Fruit fly (Drosophila melanogaster) whole organism, embryonic: Measurements from ENCODE around the gene CG4733.

Source experiments
- Aef1 ChIP-seq: fragments of 200-800 bp; sonication (Bioruptor generic); IDR thresholded peaks from 3 replicates; pipeline ENCODE4 v1.3.6; 2022; ENCODE audit warnings: missing biosample characterization, missing genetic modification characterization
- Bgb ChIP-seq: fragments of 200-800 bp; sonication (Bioruptor generic); IDR thresholded peaks from 2 replicates; pipeline ENCODE4 v1.3.6; 2022; ENCODE audit warnings: missing biosample characterization, missing genetic modification characterization; ENCODE audit not compliant: partially characterized antibody
- Bteb2 ChIP-seq: fragments of 200-800 bp; sonication (Bioruptor generic); optimal IDR thresholded peaks from 2 replicates; lab custom pipeline; 2016; ENCODE audit warnings: missing biosample characterization, missing genetic modification characterization
- C15 ChIP-seq: fragments of 200-800 bp; sonication (Bioruptor generic); IDR thresholded peaks from 3 replicates; pipeline ENCODE4 v1.3.6; 2022; ENCODE audit warnings: missing biosample characterization, missing genetic modification characterization
- CG10654 ChIP-seq: fragments of 200-800 bp; sonication (Bioruptor generic); optimal IDR thresholded peaks from 2 replicates; lab custom pipeline; 2016; ENCODE audit warnings: missing biosample characterization, missing genetic modification characterization
- CG11085 ChIP-seq: fragments of 200-800 bp; sonication (Bioruptor generic); IDR thresholded peaks from 2 replicates; pipeline ENCODE4 v1.3.6; 2022; ENCODE audit warnings: missing biosample characterization, missing genetic modification characterization
- CG12942 ChIP-seq: fragments of 200-800 bp; sonication (Bioruptor generic); optimal IDR thresholded peaks from 3 replicates; lab custom pipeline; 2016; ENCODE audit warnings: missing biosample characterization, missing genetic modification characterization
- CG13123 ChIP-seq: fragments of 200-800 bp; sonication (Bioruptor generic); optimal IDR thresholded peaks from 2 replicates; lab custom pipeline; 2016; ENCODE audit warnings: missing biosample characterization, missing genetic modification characterization
- CG13296 ChIP-seq: fragments of 200-800 bp; sonication (Bioruptor generic); optimal IDR thresholded peaks from 3 replicates; lab custom pipeline; 2018; ENCODE audit warnings: missing biosample characterization, mild to moderate bottlenecking, missing genetic modification characterization
- CG1529 ChIP-seq: fragments of 200-800 bp; sonication (Bioruptor generic); optimal IDR thresholded peaks from 3 replicates; lab custom pipeline; 2018; ENCODE audit warnings: missing biosample characterization, missing genetic modification characterization
- CG4282 ChIP-seq: fragments of 200-800 bp; sonication (Bioruptor generic); optimal IDR thresholded peaks from 2 replicates; lab custom pipeline; 2016; ENCODE audit warnings: missing biosample characterization, missing genetic modification characterization
- CG4328 ChIP-seq: fragments of 200-800 bp; sonication (Bioruptor generic); optimal IDR thresholded peaks from 3 replicates; lab custom pipeline; 2017; ENCODE audit warnings: missing biosample characterization, missing genetic modification reagents, missing genetic modification characterization
- CG4360 ChIP-seq: fragments of 200-800 bp; sonication (Bioruptor generic); IDR thresholded peaks from 2 replicates; pipeline ENCODE4 v1.3.6; 2022; ENCODE audit warnings: missing biosample characterization, missing genetic modification characterization
- CG4854 ChIP-seq: fragments of 200-800 bp; sonication (Bioruptor generic); optimal IDR thresholded peaks from 2 replicates; lab custom pipeline; 2016; ENCODE audit warnings: missing biosample characterization, missing genetic modification characterization, inconsistent platforms
- CG7786 ChIP-seq: fragments of 200-800 bp; sonication (Bioruptor generic); optimal IDR thresholded peaks from 2 replicates; lab custom pipeline; 2016; ENCODE audit warnings: missing biosample characterization, missing genetic modification characterization
- CG7928 ChIP-seq: fragments of 200-800 bp; sonication (Bioruptor generic); optimal IDR thresholded peaks from 2 replicates; lab custom pipeline; 2017; ENCODE audit warnings: missing biosample characterization, mild to moderate bottlenecking, missing genetic modification characterization
- CG8944 ChIP-seq: fragments of 200-800 bp; sonication (Bioruptor generic); optimal IDR thresholded peaks from 3 replicates; lab custom pipeline; 2016; ENCODE audit warnings: missing biosample characterization, missing genetic modification characterization
- CG9215 ChIP-seq: fragments of 200-800 bp; sonication (Bioruptor generic); IDR thresholded peaks from 2 replicates; pipeline ENCODE4 v1.3.6; 2022; ENCODE audit warnings: missing biosample characterization, missing genetic modification characterization
- CG9609 ChIP-seq: fragments of 200-800 bp; sonication (Bioruptor generic); optimal IDR thresholded peaks from 3 replicates; lab custom pipeline; 2016; ENCODE audit warnings: missing biosample characterization, missing genetic modification characterization
- Dek ChIP-seq: fragments of 200-800 bp; sonication (Bioruptor generic); optimal IDR thresholded peaks from 3 replicates; lab custom pipeline; 2019; ENCODE audit warnings: missing biosample characterization, mild to moderate bottlenecking, missing genetic modification characterization, moderate library complexity
- Doc3 ChIP-seq: fragments of 200-800 bp; sonication (Bioruptor generic); IDR thresholded peaks from 3 replicates; pipeline ENCODE4 v1.3.6; 2022; ENCODE audit warnings: missing biosample characterization, missing genetic modification characterization; ENCODE audit not compliant: partially characterized antibody
- Hmr ChIP-seq: fragments of 200-800 bp; sonication (Bioruptor generic); optimal IDR thresholded peaks from 3 replicates; lab custom pipeline; 2017; ENCODE audit warnings: mild to moderate bottlenecking, missing biosample characterization, missing genetic modification reagents, missing genetic modification characterization
- Hr39 ChIP-seq: fragments of >200 bp; optimal IDR thresholded peaks from 2 replicates; lab custom pipeline; 2017
- Myb ChIP-seq: fragments of 200-800 bp; sonication (Bioruptor generic); optimal IDR thresholded peaks from 2 replicates; lab custom pipeline; 2016; ENCODE audit warnings: missing biosample characterization, missing genetic modification characterization
- NFAT ChIP-seq: fragments of 200-800 bp; sonication (Bioruptor generic); IDR thresholded peaks from 2 replicates; pipeline ENCODE4 v1.3.6; 2022; ENCODE audit warnings: missing biosample characterization, missing genetic modification characterization
- NK7.1 ChIP-seq: fragments of 200-800 bp; sonication (Bioruptor generic); optimal IDR thresholded peaks from 3 replicates; lab custom pipeline; 2016; ENCODE audit warnings: missing biosample characterization, missing genetic modification characterization
- Optix ChIP-seq: fragments of 200-800 bp; sonication (Bioruptor generic); IDR thresholded peaks from 3 replicates; pipeline ENCODE4 v1.3.6; 2022; ENCODE audit warnings: missing biosample characterization, missing genetic modification characterization
- Ravus ChIP-seq: fragments of 200-800 bp; sonication (Bioruptor generic); IDR thresholded peaks from 2 replicates; pipeline ENCODE4 v1.3.6; 2022; ENCODE audit warnings: missing biosample characterization, missing genetic modification characterization
- cato ChIP-seq: fragments of 200-800 bp; sonication (Bioruptor generic); optimal IDR thresholded peaks from 2 replicates; lab custom pipeline; 2016; ENCODE audit warnings: missing biosample characterization, missing genetic modification characterization, borderline replicate concordance
- emc ChIP-seq: fragments of 200-800 bp; sonication (Bioruptor generic); optimal IDR thresholded peaks from 2 replicates; lab custom pipeline; 2016; ENCODE audit warnings: missing biosample characterization, missing genetic modification characterization
- en ChIP-seq: fragments of 200-800 bp; sonication (Bioruptor generic); optimal IDR thresholded peaks from 2 replicates; lab custom pipeline; 2016; ENCODE audit warnings: missing biosample characterization, missing genetic modification characterization
- ftz-f1 ChIP-seq: fragments of 200-800 bp; sonication (Bioruptor generic); optimal IDR thresholded peaks from 2 replicates; lab custom pipeline; 2016; ENCODE audit warnings: missing biosample characterization, missing genetic modification characterization
- gcm2 ChIP-seq: fragments of 200-800 bp; sonication (Bioruptor generic); optimal IDR thresholded peaks from 2 replicates; lab custom pipeline; 2016; ENCODE audit warnings: missing biosample characterization, missing genetic modification characterization
- grn ChIP-seq: fragments of 200-800 bp; sonication (Bioruptor generic); optimal IDR thresholded peaks from 3 replicates; lab custom pipeline; 2017; ENCODE audit warnings: missing biosample characterization, missing genetic modification characterization
- gro ChIP-seq: fragments of 200-800 bp; sonication (Bioruptor generic); optimal IDR thresholded peaks from 2 replicates; lab custom pipeline; 2016; ENCODE audit warnings: missing biosample characterization, missing genetic modification characterization
- gt ChIP-seq: fragments of 200-800 bp; sonication (Bioruptor generic); IDR thresholded peaks from 2 replicates; pipeline ENCODE4 v1.3.6; 2022; ENCODE audit warnings: missing biosample characterization, missing genetic modification characterization
- h ChIP-seq: fragments of >200 bp; optimal IDR thresholded peaks from 2 replicates; lab custom pipeline; 2017
- hth ChIP-seq: fragments of >200 bp; optimal IDR thresholded peaks from 2 replicates; lab custom pipeline; 2017; ENCODE audit warnings: inconsistent platforms
- jigr1 ChIP-seq: fragments of 200-800 bp; sonication (Bioruptor generic); IDR thresholded peaks from 3 replicates; pipeline ENCODE4 v1.3.6; 2022; ENCODE audit warnings: missing biosample characterization, missing genetic modification characterization
- kah ChIP-seq: fragments of 200-800 bp; sonication (Bioruptor generic); optimal IDR thresholded peaks from 2 replicates; lab custom pipeline; 2018; ENCODE audit warnings: missing biosample characterization, mild to moderate bottlenecking, missing genetic modification characterization
- oc ChIP-seq: fragments of 200-800 bp; sonication (Bioruptor generic); optimal IDR thresholded peaks from 2 replicates; lab custom pipeline; 2018; ENCODE audit warnings: missing biosample characterization, mild to moderate bottlenecking, missing genetic modification characterization, moderate library complexity
- pb ChIP-seq: fragments of 200-800 bp; sonication (Bioruptor generic); optimal IDR thresholded peaks from 3 replicates; lab custom pipeline; 2016; ENCODE audit warnings: missing biosample characterization, missing genetic modification characterization
- pita ChIP-seq: fragments of 200-800 bp; sonication (Bioruptor generic); optimal IDR thresholded peaks from 2 replicates; lab custom pipeline; 2017; ENCODE audit warnings: missing biosample characterization, mild to moderate bottlenecking, missing genetic modification characterization
- prd ChIP-seq, 3 experiments: fragments of >200 bp in 2 of 3; fragments of 200-800 bp in 1 of 3; sonication (Bioruptor generic) in 1 of 3; optimal IDR thresholded peaks in 2 of 3; IDR thresholded peaks in 1 of 3; 2 replicates in 2 of 3; 3 replicates in 1 of 3; pipeline versions ENCODE4 v1.3.6 to Lab custom; 2017 to 2022; ENCODE audit warnings: missing biosample characterization in 1 of 3, missing genetic modification characterization in 1 of 3
- pum ChIP-seq: fragments of 200-800 bp; sonication (Bioruptor generic); optimal IDR thresholded peaks from 2 replicates; lab custom pipeline; 2016; ENCODE audit warnings: missing biosample characterization, missing genetic modification characterization
- repo ChIP-seq: fragments of 200-800 bp; sonication (Bioruptor generic); optimal IDR thresholded peaks from 2 replicates; lab custom pipeline; 2016; ENCODE audit warnings: missing biosample characterization, missing genetic modification characterization
- shn ChIP-seq: fragments of 200-800 bp; sonication (Bioruptor generic); optimal IDR thresholded peaks from 3 replicates; lab custom pipeline; 2016; ENCODE audit warnings: missing biosample characterization, missing genetic modification characterization
- sob ChIP-seq: fragments of 200-800 bp; sonication (Bioruptor generic); IDR thresholded peaks from 2 replicates; pipeline ENCODE4 v1.3.6; 2022; ENCODE audit warnings: missing biosample characterization, missing genetic modification characterization
- ssp ChIP-seq: fragments of 200-800 bp; sonication (Bioruptor generic); IDR thresholded peaks from 2 replicates; pipeline ENCODE4 v1.3.6; 2022; ENCODE audit warnings: missing biosample characterization, missing genetic modification characterization
- stwl ChIP-seq: fragments of 200-800 bp; sonication (Bioruptor generic); optimal IDR thresholded peaks from 3 replicates; lab custom pipeline; 2018; ENCODE audit warnings: missing biosample characterization, mild to moderate bottlenecking, missing genetic modification characterization, moderate library complexity
- z ChIP-seq: fragments of 200-800 bp; sonication (Bioruptor generic); IDR thresholded peaks from 3 replicates; pipeline ENCODE4 v1.3.6; 2022; ENCODE audit warnings: missing biosample characterization, missing genetic modification characterization

Gene CG4733

DNA sequence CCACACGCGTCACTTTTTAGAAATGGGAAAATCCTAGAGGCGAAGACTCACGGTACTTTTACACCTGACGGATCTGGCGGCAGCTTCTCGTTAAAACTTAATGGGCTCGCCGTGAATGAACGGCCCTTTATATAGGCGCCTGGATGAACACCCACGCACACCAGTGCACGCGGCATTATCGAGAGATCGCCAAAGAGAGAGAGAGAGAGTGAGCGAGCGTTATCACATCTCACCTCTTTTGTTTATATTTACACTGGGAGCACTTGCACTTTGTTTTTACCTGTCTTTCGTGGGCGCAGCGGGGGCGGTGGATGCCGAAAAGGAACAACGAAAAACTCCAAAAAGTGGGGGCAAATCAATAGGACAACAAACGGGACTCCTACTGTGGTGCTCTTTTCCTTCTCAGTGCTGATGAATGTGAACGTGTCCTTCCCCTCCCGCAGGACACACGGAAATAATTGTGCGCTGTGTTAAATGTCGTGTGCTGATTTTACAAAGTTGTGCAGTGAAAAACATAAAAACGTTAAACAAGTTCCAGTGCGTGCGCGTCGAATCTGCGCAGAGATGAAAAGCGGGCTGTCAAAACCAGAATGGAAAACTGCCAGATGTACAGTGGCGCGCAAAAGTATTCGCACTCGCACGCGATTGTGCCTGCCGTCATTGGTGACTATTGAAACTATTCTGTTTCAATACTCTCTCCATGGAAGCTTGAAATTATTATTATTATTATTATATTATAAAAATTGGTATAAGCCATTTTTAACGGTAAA lies 15.2 kb upstream of the CG4733 start, which contains the start of gene Mrp5 (continued):
- TF ChIP-seq en (GFP tag; lab: Kevin White, UChicago) (no peak), CG4360 (GFP tag; lab: Robert Waterston, UW) (no peak; the same call in 1 of the 2 replicates), sob (GFP tag; lab: Robert Waterston, UW) (peak; percentile 63), hth (no peak), CG4328 (GFP tag; lab: Kevin White, UChicago) (peak; percentile 12), Myb (GFP tag; lab: Kevin White, UChicago) (no peak), CG9609 (GFP tag; lab: Kevin White, UChicago) (peak; percentile 12), cato (GFP tag; lab: Kevin White, UChicago) (no peak), gt (no peak), gro (GFP tag; lab: Kevin White, UChicago) (peak; percentile 24), gcm2 (no peak), grn (peak; percentile 71), pb (GFP tag; lab: Kevin White, UChicago) (no peak), repo (GFP tag; lab: Kevin White, UChicago) (no peak), CG12942 (peak; percentile 23), prd (optimal IDR thresholded peaks at IDR 0.05; lab: Kevin White, UChicago) (no peak), prd (GFP tag; IDR thresholded peaks at IDR 0.05; lab: Robert Waterston, UW) (peak; percentile 74), pum (no peak), Bgb (GFP tag; lab: Robert Waterston, UW) (0 out of 2 replicates have a peak, but pooled peaks have one; percentile 36), CG1529 (GFP tag; lab: Kevin White, UChicago) (no peak), NFAT (GFP tag; lab: Robert Waterston, UW) (peak; percentile 51; the same call in 1 of the 2 replicates), C15 (0 out of 3 replicates have a peak, but pooled peaks have one; percentile 47), Dek (tag; lab: Kevin White, UChicago) (peak; percentile 19), Hr39 (no peak), z (no peak)

DNA sequence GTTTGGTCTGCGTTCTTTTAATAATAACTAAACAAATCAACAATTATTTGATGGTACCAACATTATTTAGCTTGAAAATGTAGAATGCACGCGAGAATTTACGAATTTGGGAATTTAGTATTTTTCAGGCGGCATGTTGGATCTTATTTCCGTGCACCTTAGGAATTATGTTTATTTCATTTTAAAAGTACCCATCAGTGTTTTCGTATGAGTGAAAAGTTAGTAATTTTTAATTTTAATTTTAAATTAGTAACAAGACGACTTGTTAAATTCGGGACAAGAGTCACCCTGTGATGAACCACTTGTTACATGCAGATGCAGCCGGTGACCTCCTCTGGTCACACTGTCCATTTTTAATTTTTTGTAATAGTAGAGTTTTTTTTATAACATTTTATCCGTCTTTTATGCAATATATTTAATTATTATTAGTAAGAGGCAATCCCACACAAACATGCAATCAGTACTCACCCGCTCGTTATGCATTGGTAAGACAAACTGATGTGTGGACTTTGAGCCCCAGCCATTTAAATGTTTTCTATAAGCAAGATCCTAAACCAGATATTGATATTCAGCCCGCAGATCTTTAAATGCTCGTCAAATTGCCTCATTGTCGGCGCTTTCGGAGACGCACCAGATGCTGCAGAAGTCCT lies 12.9 kb upstream of the CG4733 start, which contains the start of the genes CG17186 and Arc42:
Gene CG17186 (minus strand): TSS at position 88 of the 650 bp plus-strand sequence.
Gene Arc42 (plus strand): TSS at position 311 of the 650 bp plus-strand sequence.
- peak; percentile 28 for TF ChIP-seq CG10654 (GFP tag; lab: Kevin White, UChicago)
- TF ChIP-seq CG13296 (GFP tag; lab: Kevin White, UChicago): no peak
- TF ChIP-seq kah (GFP tag; lab: Kevin White, UChicago): peak; percentile 97
- no peak for TF ChIP-seq C15
- TF ChIP-seq oc (tag; lab: Kevin White, UChicago): no peak
- TF ChIP-seq Hmr (GFP tag; lab: Kevin White, UChicago): peak; percentile 42
- peak; percentile 11 for TF ChIP-seq CG13123 (GFP tag; lab: Kevin White, UChicago)
- no peak for TF ChIP-seq ssp (GFP tag; lab: Robert Waterston, UW)
- no peak for TF ChIP-seq Doc3 (GFP tag; lab: Robert Waterston, UW)
- TF ChIP-seq CG8944: no peak
- peak; percentile 10 for TF ChIP-seq CG7928 (GFP tag; lab: Kevin White, UChicago)
- TF ChIP-seq Bteb2: peak; percentile 4
- no peak for TF ChIP-seq CG9215 (GFP tag; lab: Robert Waterston, UW)
- peak; percentile 49 for TF ChIP-seq stwl
- no peak for TF ChIP-seq ftz-f1 (GFP tag; lab: Kevin White, UChicago)
- no peak for TF ChIP-seq CG7786 (GFP tag; lab: Kevin White, UChicago)
- TF ChIP-seq CG4854 (GFP tag; lab: Kevin White, UChicago): no peak
- no peak for TF ChIP-seq shn (GFP tag; lab: Kevin White, UChicago)
- TF ChIP-seq emc (GFP tag; lab: Kevin White, UChicago): no peak
- no peak for TF ChIP-seq Optix (GFP tag; lab: Robert Waterston, UW)
- TF ChIP-seq repo (GFP tag; lab: Kevin White, UChicago): no peak
- TF ChIP-seq pita (GFP tag; lab: Kevin White, UChicago): no peak
- no peak for TF ChIP-seq h (lab: Kevin White, UChicago)
- no peak for TF ChIP-seq Ravus
- TF ChIP-seq jigr1: no peak; the same call in 2 of the 3 replicates
- TF ChIP-seq CG4282 (GFP tag; lab: Kevin White, UChicago): no peak
- no peak for TF ChIP-seq NK7.1 (GFP tag; lab: Kevin White, UChicago)
- TF ChIP-seq Aef1 (GFP tag; lab: Robert Waterston, UW): no peak
- no peak for TF ChIP-seq CG11085 (GFP tag; lab: Robert Waterston, UW)
